Fruit fly (Drosophila melanogaster): ENCODE measurements around the gene Stip1.

Gene Stip1

dm6 chr2L:267441-268089 lies 27.4 kb upstream of the Stip1 start, which contains the start of gene CG17075 (continued):
- peak; percentile 88 for TF ChIP-seq ara (GFP tag; IDR thresholded peaks at IDR 0.05)
- peak; percentile 88 for TF ChIP-seq cato (GFP tag; optimal IDR thresholded peaks at IDR 0.05; ENCODE audit: borderline replicate concordance)
- TF ChIP-seq Atf6 (GFP tag; IDR thresholded peaks at IDR 0.05), result peak; percentile 97
- peak in 1 of 2 experiments; percentile 54 for TF ChIP-seq crp (GFP tag; optimal IDR thresholded peaks at IDR 0.05)
- peak; percentile 77 for TF ChIP-seq HLH54F (GFP tag; optimal IDR thresholded peaks at IDR 0.05)
- peak; percentile 86 for TF ChIP-seq tup (GFP tag; optimal IDR thresholded peaks at IDR 0.05)
- TF ChIP-seq Drgx (GFP tag; IDR thresholded peaks at IDR 0.05), result peak; percentile 95
- peak; percentile 42 for TF ChIP-seq CG7271 (tag; optimal IDR thresholded peaks at IDR 0.05)
- TF ChIP-seq CG18476 (GFP tag; optimal IDR thresholded peaks at IDR 0.05), result peak; percentile 93
- TF ChIP-seq cwo (GFP tag; optimal IDR thresholded peaks at IDR 0.05), result peak; percentile 94
- TF ChIP-seq dati (GFP tag; IDR thresholded peaks at IDR 0.05), result peak; percentile 80; the same call in 1 of the 2 replicates
- peak; percentile 94 for TF ChIP-seq CG18619 (GFP tag; optimal IDR thresholded peaks at IDR 0.05)
- TF ChIP-seq CG9437 (GFP tag; optimal IDR thresholded peaks at IDR 0.05), result peak; percentile 87
- TF ChIP-seq odd (GFP tag; optimal IDR thresholded peaks at IDR 0.05), result peak; percentile 90
- peak; percentile 92 for TF ChIP-seq Deaf1 (tag; optimal IDR thresholded peaks at IDR 0.05)
- TF ChIP-seq tin (GFP tag; optimal IDR thresholded peaks at IDR 0.05), result peak; percentile 94
- peak; percentile 12 for TF ChIP-seq pzg (GFP tag; optimal IDR thresholded peaks at IDR 0.05)
- TF ChIP-seq so (GFP tag; IDR thresholded peaks at IDR 0.05), result peak; percentile 93
- peak; percentile 81 for TF ChIP-seq CG4328 (GFP tag; optimal IDR thresholded peaks at IDR 0.05)
- TF ChIP-seq CG15073 (GFP tag; optimal IDR thresholded peaks at IDR 0.05), result peak; percentile 59
- peak; percentile 73 for TF ChIP-seq CG6654 (GFP tag; optimal IDR thresholded peaks at IDR 0.05)
- no peak; the same call in 1 of the 2 replicates for TF ChIP-seq dan (GFP tag; IDR thresholded peaks at IDR 0.05)
- TF ChIP-seq fd64A (GFP tag; optimal IDR thresholded peaks at IDR 0.05), result peak; percentile 77
- no peak for TF ChIP-seq CG34224 (GFP tag; IDR thresholded peaks at IDR 0.05; ENCODE audit: partially characterized antibody)
- peak; percentile 95 for TF ChIP-seq CG3281 (GFP tag; optimal IDR thresholded peaks at IDR 0.05)
- TF ChIP-seq crc (GFP tag; optimal IDR thresholded peaks at IDR 0.05), result peak; percentile 51
- TF ChIP-seq pum (GFP tag; optimal IDR thresholded peaks at IDR 0.05), result peak; percentile 76
- TF ChIP-seq CG12299 (tag; optimal IDR thresholded peaks at IDR 0.05), result peak; percentile 92
- no peak for TF ChIP-seq Kr (GFP tag; optimal IDR thresholded peaks at IDR 0.05)
- peak; percentile 61 for TF ChIP-seq corto (GFP tag; optimal IDR thresholded peaks at IDR 0.05)
- TF ChIP-seq fd102C (GFP tag; optimal IDR thresholded peaks at IDR 0.05), result no peak
- TF ChIP-seq CG15269 (tag; optimal IDR thresholded peaks at IDR 0.05), result peak; percentile 97
- peak; percentile 97 for TF ChIP-seq Fer1 (GFP tag; optimal IDR thresholded peaks at IDR 0.05)
- peak; percentile 87 for TF ChIP-seq run (tag; optimal IDR thresholded peaks at IDR 0.05)
- TF ChIP-seq stwl (tag; optimal IDR thresholded peaks at IDR 0.05), result no peak
- peak; percentile 94 for TF ChIP-seq CG7372 (GFP tag; IDR thresholded peaks at IDR 0.05)
- TF ChIP-seq CG7963 (GFP tag; IDR thresholded peaks at IDR 0.05; ENCODE audit: partially characterized antibody), result no peak
- peak; percentile 66 for TF ChIP-seq CG1792 (GFP tag; optimal IDR thresholded peaks at IDR 0.05)
- TF ChIP-seq ro (GFP tag; IDR thresholded peaks at IDR 0.05), result peak; percentile 83
- peak; percentile 94 for TF ChIP-seq Xrp1 (GFP tag; IDR thresholded peaks at IDR 0.05)
- peak; percentile 52 for TF ChIP-seq Side (GFP tag; optimal IDR thresholded peaks at IDR 0.05)
- no peak for TF ChIP-seq CG6791 (GFP tag; IDR thresholded peaks at IDR 0.05; ENCODE audit: partially characterized antibody)
- peak; percentile 91 for TF ChIP-seq CG13775 (GFP tag; optimal IDR thresholded peaks at IDR 0.05)
- TF ChIP-seq CG12744 (GFP tag; optimal IDR thresholded peaks at IDR 0.05), result peak; percentile 69
- peak; percentile 91 for TF ChIP-seq Hsf (GFP tag; optimal IDR thresholded peaks at IDR 0.05)
- peak; percentile 90 for TF ChIP-seq Ravus (GFP tag; IDR thresholded peaks at IDR 0.05)
- peak; percentile 91 for TF ChIP-seq CG11093 (GFP tag; IDR thresholded peaks at IDR 0.05)
- TF ChIP-seq zen (tag; optimal IDR thresholded peaks at IDR 0.05), result peak; percentile 75
- TF ChIP-seq fd3F (GFP tag; optimal IDR thresholded peaks at IDR 0.05), result peak; percentile 96
